Fruit fly (Drosophila melanogaster) whole organism, embryonic: Measurements from ENCODE around the gene CG14655.

ENCODE experiments used
- B-H1 ChIP-seq: fragments of 200-800 bp; sonication (Bioruptor generic); IDR thresholded peaks from 3 replicates; pipeline ENCODE4 v1.3.6; 2022; ENCODE audit warnings: missing biosample characterization, missing genetic modification characterization
- CG10462 ChIP-seq: fragments of 200-800 bp; sonication (Bioruptor generic); optimal IDR thresholded peaks from 2 replicates; lab custom pipeline; 2016; ENCODE audit warnings: missing biosample characterization, missing genetic modification characterization
- CG10654 ChIP-seq: fragments of 200-800 bp; sonication (Bioruptor generic); optimal IDR thresholded peaks from 2 replicates; lab custom pipeline; 2016; ENCODE audit warnings: missing biosample characterization, missing genetic modification characterization
- CG12299 ChIP-seq: fragments of 200-800 bp; sonication (Bioruptor generic); optimal IDR thresholded peaks from 2 replicates; lab custom pipeline; 2018; ENCODE audit warnings: missing biosample characterization, mild to moderate bottlenecking, missing genetic modification characterization
- CG12659 ChIP-seq: fragments of 200-800 bp; sonication (Bioruptor generic); optimal IDR thresholded peaks from 3 replicates; lab custom pipeline; 2017; ENCODE audit warnings: mild to moderate bottlenecking, missing biosample characterization, missing genetic modification reagents, missing genetic modification characterization
- CG13775 ChIP-seq: fragments of 200-800 bp; sonication (Bioruptor generic); optimal IDR thresholded peaks from 3 replicates; lab custom pipeline; 2017; ENCODE audit warnings: missing biosample characterization, mild to moderate bottlenecking, missing genetic modification characterization
- CG13894 ChIP-seq: fragments of 200-800 bp; sonication (Bioruptor generic); optimal IDR thresholded peaks from 3 replicates; lab custom pipeline; 2018; ENCODE audit warnings: missing biosample characterization, mild to moderate bottlenecking, missing genetic modification characterization, moderate library complexity
- CG14441 ChIP-seq: fragments of 200-800 bp; sonication (Bioruptor generic); IDR thresholded peaks from 2 replicates; pipeline ENCODE4 v1.3.6; 2022; ENCODE audit warnings: missing biosample characterization, missing genetic modification characterization
- CG14710 ChIP-seq: fragments of 200-800 bp; sonication (Bioruptor generic); optimal IDR thresholded peaks from 3 replicates; lab custom pipeline; 2019; ENCODE audit warnings: missing biosample characterization, mild to moderate bottlenecking, missing genetic modification characterization, moderate library complexity
- CG15601 ChIP-seq: fragments of 200-800 bp; sonication (Bioruptor generic); optimal IDR thresholded peaks from 3 replicates; lab custom pipeline; 2019; ENCODE audit warnings: missing biosample characterization, mild to moderate bottlenecking, missing genetic modification characterization, moderate library complexity
- CG16779 ChIP-seq: fragments of 200-800 bp; sonication (Bioruptor generic); IDR thresholded peaks from 2 replicates; pipeline ENCODE4 v1.3.6; 2022; ENCODE audit warnings: missing biosample characterization, missing genetic modification characterization
- CG16813 ChIP-seq: fragments of 200-800 bp; sonication (Bioruptor generic); IDR thresholded peaks from 3 replicates; pipeline ENCODE4 v1.3.6; 2022; ENCODE audit warnings: missing biosample characterization, missing genetic modification characterization; ENCODE audit not compliant: partially characterized antibody
- CG17568 ChIP-seq: fragments of 200-800 bp; sonication (Bioruptor generic); optimal IDR thresholded peaks from 2 replicates; lab custom pipeline; 2018; ENCODE audit warnings: missing biosample characterization, mild to moderate bottlenecking, missing genetic modification characterization, moderate library complexity
- CG17912 ChIP-seq: fragments of 200-800 bp; sonication (Bioruptor generic); optimal IDR thresholded peaks from 2 replicates; lab custom pipeline; 2018; ENCODE audit warnings: missing biosample characterization, mild to moderate bottlenecking, missing genetic modification characterization
- CG18619 ChIP-seq: fragments of 200-800 bp; sonication (Bioruptor generic); optimal IDR thresholded peaks from 3 replicates; lab custom pipeline; 2017; ENCODE audit warnings: missing biosample characterization, mild to moderate bottlenecking, missing genetic modification characterization
- CG3163 ChIP-seq: fragments of 200-800 bp; sonication (Bioruptor generic); optimal IDR thresholded peaks from 3 replicates; lab custom pipeline; 2016; ENCODE audit warnings: missing biosample characterization, missing genetic modification characterization
- CG33213 ChIP-seq: fragments of 200-800 bp; sonication (Bioruptor generic); optimal IDR thresholded peaks from 3 replicates; lab custom pipeline; 2016; ENCODE audit warnings: missing biosample characterization, missing genetic modification characterization
- CG4820 ChIP-seq: fragments of 200-800 bp; sonication (Bioruptor generic); optimal IDR thresholded peaks from 3 replicates; lab custom pipeline; 2016; ENCODE audit warnings: missing biosample characterization, missing genetic modification characterization
- CG7271 ChIP-seq: fragments of 200-800 bp; sonication (Bioruptor generic); optimal IDR thresholded peaks from 2 replicates; lab custom pipeline; 2018; ENCODE audit warnings: missing biosample characterization, mild to moderate bottlenecking, missing genetic modification characterization, moderate library complexity
- CG7556 ChIP-seq: fragments of 200-800 bp; sonication (Bioruptor generic); optimal IDR thresholded peaks from 2 replicates; lab custom pipeline; 2017; ENCODE audit warnings: missing biosample characterization, mild to moderate bottlenecking, missing genetic modification characterization
- CG7745 ChIP-seq: fragments of 200-800 bp; sonication (Bioruptor generic); optimal IDR thresholded peaks from 2 replicates; lab custom pipeline; 2018; ENCODE audit warnings: missing biosample characterization, mild to moderate bottlenecking, missing genetic modification characterization, moderate library complexity
- CG8281 ChIP-seq: fragments of 200-800 bp; sonication (Bioruptor generic); optimal IDR thresholded peaks from 2 replicates; lab custom pipeline; 2018; ENCODE audit warnings: missing biosample characterization, mild to moderate bottlenecking, missing genetic modification characterization, moderate library complexity
- CG8944 ChIP-seq: fragments of 200-800 bp; sonication (Bioruptor generic); optimal IDR thresholded peaks from 3 replicates; lab custom pipeline; 2016; ENCODE audit warnings: missing biosample characterization, missing genetic modification characterization
- CG9797 ChIP-seq: fragments of 200-800 bp; sonication (Bioruptor generic); optimal IDR thresholded peaks from 3 replicates; lab custom pipeline; 2018; ENCODE audit warnings: missing biosample characterization, mild to moderate bottlenecking, missing genetic modification characterization
- CG9876 ChIP-seq: fragments of 200-800 bp; sonication (Bioruptor generic); optimal IDR thresholded peaks from 2 replicates; lab custom pipeline; 2016; ENCODE audit warnings: missing biosample characterization, missing genetic modification characterization
- CTCF ChIP-seq: fragments of 200-800 bp; sonication (Bioruptor generic); optimal IDR thresholded peaks from 2 replicates; lab custom pipeline; 2017; ENCODE audit warnings: missing biosample characterization, mild to moderate bottlenecking, missing genetic modification characterization, moderate library complexity
- Chrac-16 ChIP-seq: fragments of 200-800 bp; sonication (Bioruptor generic); optimal IDR thresholded peaks from 3 replicates; lab custom pipeline; 2016; ENCODE audit warnings: missing biosample characterization, missing genetic modification characterization
- Dip2 ChIP-seq: fragments of 200-800 bp; sonication (Bioruptor generic); IDR thresholded peaks from 2 replicates; pipeline ENCODE4 v1.3.6; 2022; ENCODE audit warnings: missing biosample characterization, missing genetic modification characterization
- Fer1 ChIP-seq: fragments of 200-800 bp; sonication (Bioruptor generic); optimal IDR thresholded peaks from 2 replicates; lab custom pipeline; 2017; ENCODE audit warnings: missing biosample characterization, mild to moderate bottlenecking, missing genetic modification characterization
- GATAe ChIP-seq: fragments of 200-800 bp; sonication (Bioruptor generic); conservative IDR thresholded peaks from 2 replicates; pipeline ENCODE4 v1.3.6; 2022; ENCODE audit warnings: missing biosample characterization, missing genetic modification characterization
- Kr ChIP-seq: fragments of 200-800 bp; sonication (Bioruptor generic); optimal IDR thresholded peaks from 2 replicates; lab custom pipeline; 2017; ENCODE audit warnings: missing biosample characterization, mild to moderate bottlenecking, missing genetic modification characterization
- MBD-R2 ChIP-seq: fragments of 200-800 bp; sonication (Bioruptor generic); IDR thresholded peaks from 2 replicates; pipeline ENCODE4 v1.3.6; 2022; ENCODE audit warnings: missing biosample characterization, missing genetic modification characterization
- Myb ChIP-seq: fragments of 200-800 bp; sonication (Bioruptor generic); optimal IDR thresholded peaks from 2 replicates; lab custom pipeline; 2016; ENCODE audit warnings: missing biosample characterization, missing genetic modification characterization
- Oli ChIP-seq: fragments of 200-800 bp; sonication (Bioruptor generic); optimal IDR thresholded peaks from 2 replicates; lab custom pipeline; 2018; ENCODE audit warnings: missing biosample characterization, mild to moderate bottlenecking, missing genetic modification characterization, moderate library complexity
- PHDP ChIP-seq: fragments of 200-800 bp; sonication (Bioruptor generic); optimal IDR thresholded peaks from 3 replicates; lab custom pipeline; 2018; ENCODE audit warnings: missing biosample characterization, mild to moderate bottlenecking, missing genetic modification characterization, moderate library complexity
- ac ChIP-seq: fragments of 200-800 bp; sonication (Bioruptor generic); optimal IDR thresholded peaks from 3 replicates; lab custom pipeline; 2017; ENCODE audit warnings: missing biosample characterization, mild to moderate bottlenecking, missing genetic modification characterization
- bab2 ChIP-seq: fragments of 200-800 bp; sonication (Bioruptor generic); optimal IDR thresholded peaks from 2 replicates; lab custom pipeline; 2016; ENCODE audit warnings: missing biosample characterization, missing genetic modification characterization
- cg ChIP-seq: fragments of 200-800 bp; sonication (Bioruptor generic); optimal IDR thresholded peaks from 3 replicates; lab custom pipeline; 2019; ENCODE audit warnings: missing biosample characterization, mild to moderate bottlenecking, missing genetic modification characterization, moderate library complexity
- crc ChIP-seq: fragments of 200-800 bp; sonication (Bioruptor generic); optimal IDR thresholded peaks from 2 replicates; lab custom pipeline; 2016; ENCODE audit warnings: missing biosample characterization, missing genetic modification characterization
- da ChIP-seq: fragments of 200-800 bp; sonication (Bioruptor generic); optimal IDR thresholded peaks from 2 replicates; lab custom pipeline; 2016; ENCODE audit warnings: missing biosample characterization, missing genetic modification characterization
- fd3F ChIP-seq: fragments of 200-800 bp; sonication (Bioruptor generic); optimal IDR thresholded peaks from 2 replicates; lab custom pipeline; 2018; ENCODE audit warnings: missing biosample characterization, mild to moderate bottlenecking, missing genetic modification characterization, moderate library complexity
- ham ChIP-seq: fragments of 200-800 bp; sonication (Bioruptor generic); IDR thresholded peaks from 2 replicates; pipeline ENCODE4 v1.3.6; 2022; ENCODE audit warnings: missing biosample characterization, missing genetic modification characterization
- jigr1 ChIP-seq: fragments of 200-800 bp; sonication (Bioruptor generic); IDR thresholded peaks from 3 replicates; pipeline ENCODE4 v1.3.6; 2022; ENCODE audit warnings: missing biosample characterization, missing genetic modification characterization
- mld ChIP-seq: fragments of 200-800 bp; sonication (Bioruptor generic); IDR thresholded peaks from 3 replicates; pipeline ENCODE4 v1.3.6; 2022; ENCODE audit warnings: missing biosample characterization, missing genetic modification characterization; ENCODE audit not compliant: partially characterized antibody
- onecut ChIP-seq: fragments of 200-800 bp; sonication (Bioruptor generic); IDR thresholded peaks from 2 replicates; pipeline ENCODE4 v1.3.6; 2022; ENCODE audit warnings: missing biosample characterization, missing genetic modification characterization
- peb ChIP-seq: fragments of 200-800 bp; sonication (Bioruptor generic); IDR thresholded peaks from 2 replicates; pipeline ENCODE4 v1.3.6; 2022; ENCODE audit warnings: missing biosample characterization, missing genetic modification characterization
- row ChIP-seq: fragments of 200-800 bp; sonication (Bioruptor generic); IDR thresholded peaks from 3 replicates; pipeline ENCODE4 v1.3.6; 2022; ENCODE audit warnings: missing biosample characterization, missing genetic modification characterization
- sug ChIP-seq: fragments of 200-800 bp; optimal IDR thresholded peaks from 2 replicates; lab custom pipeline; 2019; ENCODE audit warnings: missing biosample characterization, mild to moderate bottlenecking, missing genetic modification characterization, moderate library complexity
- tap ChIP-seq: fragments of 200-800 bp; optimal IDR thresholded peaks from 3 replicates; lab custom pipeline; 2019; ENCODE audit warnings: missing biosample characterization, mild to moderate bottlenecking, missing genetic modification characterization, moderate library complexity
- trh ChIP-seq: fragments of 200-800 bp; sonication (Bioruptor generic); optimal IDR thresholded peaks from 2 replicates; lab custom pipeline; 2016; ENCODE audit warnings: missing biosample characterization, missing genetic modification characterization
- yki ChIP-seq: fragments of >200 bp; optimal IDR thresholded peaks from 3 replicates; lab custom pipeline; 2018

CG14655 gene

DNA sequence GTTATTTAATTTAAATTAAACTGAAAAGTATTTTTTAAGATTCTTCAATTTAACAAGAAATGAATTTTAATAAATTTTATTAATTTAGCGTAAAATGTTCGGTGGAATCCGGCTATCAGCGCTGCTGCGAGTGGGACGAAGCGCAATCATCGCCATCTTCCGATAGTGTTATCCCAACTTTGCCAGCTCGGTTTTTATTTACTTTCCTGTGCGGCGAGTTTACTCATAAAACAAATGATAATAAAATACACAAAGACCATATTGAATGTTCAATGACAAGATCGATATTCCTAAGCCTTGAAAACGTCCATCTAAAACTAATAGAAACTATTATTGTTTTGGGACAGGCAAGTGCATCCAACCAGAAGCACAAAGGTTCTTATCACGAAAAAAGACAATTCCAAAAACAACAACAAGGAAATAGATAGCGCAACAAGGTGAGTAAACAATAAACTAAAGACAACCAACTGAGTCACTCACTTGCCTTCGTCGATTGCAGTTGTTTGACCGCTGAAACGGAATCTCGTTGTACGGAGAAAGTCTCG, 33.1 kb upstream of the CG14655 start (continued):
- TF ChIP-seq CG3163 (GFP tag; lab: Kevin White, UChicago) (peak; percentile 44), CG8281 (tag; lab: Kevin White, UChicago) (peak; percentile 42), PHDP (tag; lab: Kevin White, UChicago) (peak; percentile 75), jigr1 (GFP tag; lab: Robert Waterston, UW) (no peak), CG12659 (GFP tag; lab: Kevin White, UChicago) (peak; percentile 79), CG7271 (tag; lab: Kevin White, UChicago) (peak; percentile 12), peb (peak; percentile 19; the same call in 1 of the 2 replicates), B-H1 (GFP tag; lab: Robert Waterston, UW) (peak; percentile 37; the same call in 1 of the 3 replicates), CG18619 (peak; percentile 60), row (GFP tag; lab: Robert Waterston, UW) (peak; percentile 92), sug (tag; lab: Kevin White, UChicago) (peak; percentile 58), Myb (GFP tag; lab: Kevin White, UChicago) (no peak), CG16813 (GFP tag; lab: Robert Waterston, UW) (peak; percentile 79), yki (lab: Kevin White, UChicago) (no peak), CG33213 (peak; percentile 43), CTCF (no peak), CG10654 (GFP tag; lab: Kevin White, UChicago) (peak; percentile 26), CG13894 (no peak), CG17912 (GFP tag; lab: Kevin White, UChicago) (peak; percentile 83), CG10462 (GFP tag; lab: Kevin White, UChicago) (no peak), cg (GFP tag; lab: Kevin White, UChicago) (no peak), bab2 (GFP tag; lab: Kevin White, UChicago) (peak; percentile 62), mld (GFP tag; lab: Robert Waterston, UW) (peak; percentile 7; the same call in 1 of the 3 replicates), Kr (GFP tag; lab: Kevin White, UChicago) (peak; percentile 23), CG7556 (GFP tag; lab: Kevin White, UChicago) (peak; percentile 49), CG12299 (peak; percentile 54), tap (tag; lab: Kevin White, UChicago) (peak; percentile 58), trh (no peak), da (GFP tag; lab: Kevin White, UChicago) (no peak), CG15601 (tag; lab: Kevin White, UChicago) (peak; percentile 91), ac (GFP tag; lab: Kevin White, UChicago) (peak; percentile 64), CG13775 (GFP tag; lab: Kevin White, UChicago) (peak; percentile 23), Chrac-16 (GFP tag; lab: Kevin White, UChicago) (peak; percentile 19), fd3F (peak; percentile 44), CG8944 (GFP tag; lab: Kevin White, UChicago) (peak; percentile 10), CG14441 (peak; percentile 37; the same call in 1 of the 2 replicates), CG9876 (GFP tag; lab: Kevin White, UChicago) (no peak), crc (GFP tag; lab: Kevin White, UChicago) (no peak), CG16779 (GFP tag; lab: Robert Waterston, UW) (0 out of 2 replicates have a peak, but pooled peaks have one; percentile 5), CG14710 (tag; lab: Kevin White, UChicago) (peak; percentile 86), CG17568 (peak; percentile 92), Fer1 (GFP tag; lab: Kevin White, UChicago) (peak; percentile 78), CG4820 (GFP tag; lab: Kevin White, UChicago) (no peak), onecut (GFP tag; lab: Robert Waterston, UW) (peak; percentile 74), MBD-R2 (peak; percentile 50; the same call in 1 of the 2 replicates), GATAe (GFP tag; lab: Robert Waterston, UW) (peak; percentile 51; the same call in 1 of the 2 replicates), Dip2 (GFP tag; lab: Robert Waterston, UW) (no peak), ham (GFP tag; lab: Robert Waterston, UW) (no peak), CG7745 (tag; lab: Kevin White, UChicago) (peak; percentile 89), CG9797 (peak; percentile 35), Oli (tag; lab: Kevin White, UChicago) (no peak)
